Fruit fly (Drosophila melanogaster): ENCODE measurements around the gene Sfp84E.

Gene Sfp84E

DNA sequence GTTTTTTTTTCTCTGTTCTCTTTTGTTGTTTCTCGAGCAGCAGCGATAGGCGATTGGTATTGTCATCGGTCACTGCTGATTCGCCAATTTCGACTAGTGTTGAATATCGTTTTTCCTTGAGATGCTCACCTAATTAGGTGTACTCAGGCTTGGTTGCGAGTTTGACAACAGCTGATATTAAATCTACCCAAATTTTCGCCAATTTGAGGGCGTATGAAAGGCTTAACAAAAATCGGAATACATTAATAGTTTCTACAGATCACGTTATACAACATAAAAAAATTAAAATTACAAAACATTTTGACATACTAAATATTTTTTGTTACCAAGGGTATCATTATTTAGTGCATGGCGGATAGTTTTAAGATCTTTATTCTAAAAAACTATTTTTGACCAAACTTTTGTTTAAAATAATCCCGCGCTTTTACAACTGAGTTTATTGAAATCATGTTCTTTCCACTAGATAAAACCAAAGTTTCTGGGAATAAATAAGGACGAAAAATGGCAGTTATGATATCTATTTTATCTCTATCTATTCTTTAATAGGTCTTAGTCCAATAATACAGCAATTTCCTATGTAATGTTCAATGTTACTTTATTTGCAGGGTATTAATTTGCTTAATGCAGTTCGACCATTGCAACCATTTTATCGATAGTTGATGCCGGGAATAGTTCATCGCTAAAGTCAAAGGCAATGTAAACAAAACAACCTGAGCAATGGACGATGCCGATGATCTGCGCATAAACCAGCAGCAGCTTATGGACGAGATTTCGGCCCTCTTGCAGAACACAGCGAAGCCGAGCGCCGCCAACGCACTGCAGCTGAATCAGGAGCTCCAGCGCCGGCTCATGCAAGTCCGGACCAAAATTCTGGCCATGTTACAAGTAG is 33.2 kb upstream of the Sfp84E start, which contains the start of the genes CG10435 and Pbp95 (continued):
- TF ChIP-seq Elba2 (GFP tag; optimal IDR thresholded peaks at IDR 0.05) (peak; percentile 78), Tbp (GFP tag; optimal IDR thresholded peaks at IDR 0.05) (no peak), lola (GFP tag; optimal IDR thresholded peaks at IDR 0.05) (peak in 1 of 3 experiments; percentile 57), peb (GFP tag; IDR thresholded peaks at IDR 0.05) (no peak), Ptx1 (GFP tag; IDR thresholded peaks at IDR 0.05) (peak; percentile 38), CG10543 (GFP tag; optimal IDR thresholded peaks at IDR 0.05) (no peak), tio (GFP tag; optimal IDR thresholded peaks at IDR 0.05) (no peak), pnt (GFP tag; optimal IDR thresholded peaks at IDR 0.05) (peak; percentile 1), B-H1 (GFP tag; IDR thresholded peaks at IDR 0.05) (peak; percentile 37; the same call in 2 of the 3 replicates), trh (GFP tag; optimal IDR thresholded peaks at IDR 0.05) (no peak), zen2 (GFP tag; IDR thresholded peaks at IDR 0.05; ENCODE audit: partially characterized antibody) (peak; percentile 61; the same call in 2 of the 3 replicates), CG1647 (GFP tag; optimal IDR thresholded peaks at IDR 0.05) (peak; percentile 42), CG11247 (GFP tag; IDR thresholded peaks at IDR 0.05) (peak; percentile 51; the same call in 1 of the 2 replicates), cato (GFP tag; optimal IDR thresholded peaks at IDR 0.05; ENCODE audit: borderline replicate concordance) (peak; percentile 23), cad (GFP tag; optimal IDR thresholded peaks at IDR 0.05) (no peak), gcm (GFP tag; optimal IDR thresholded peaks at IDR 0.05) (no peak), nerfin-2 (GFP tag; IDR thresholded peaks at IDR 0.05; ENCODE audit: partially characterized antibody) (0 out of 2 replicates have a peak, but pooled peaks have one; percentile 32), CG17328 (GFP tag; IDR thresholded peaks at IDR 0.05) (peak; percentile 50; the same call in 1 of the 2 replicates), Dip3 (GFP tag; optimal IDR thresholded peaks at IDR 0.05) (peak; percentile 18), stc (GFP tag; IDR thresholded peaks at IDR 0.05) (0 out of 2 replicates have a peak, but pooled peaks have one; percentile 38), fd102C (GFP tag; optimal IDR thresholded peaks at IDR 0.05) (no peak), ranshi (GFP tag; IDR thresholded peaks at IDR 0.05) (0 out of 2 replicates have a peak, but pooled peaks have one; percentile 26), NfI (GFP tag; optimal IDR thresholded peaks at IDR 0.05) (peak; percentile 51), CG30403 (GFP tag; optimal IDR thresholded peaks at IDR 0.05) (peak; percentile 76), CG9727 (GFP tag; optimal IDR thresholded peaks at IDR 0.05) (peak; percentile 67), CG11695 (GFP tag; IDR thresholded peaks at IDR 0.05) (peak; percentile 51; the same call in 1 of the 3 replicates), CG15696 (tag; optimal IDR thresholded peaks at IDR 0.05) (no peak)

DNA sequence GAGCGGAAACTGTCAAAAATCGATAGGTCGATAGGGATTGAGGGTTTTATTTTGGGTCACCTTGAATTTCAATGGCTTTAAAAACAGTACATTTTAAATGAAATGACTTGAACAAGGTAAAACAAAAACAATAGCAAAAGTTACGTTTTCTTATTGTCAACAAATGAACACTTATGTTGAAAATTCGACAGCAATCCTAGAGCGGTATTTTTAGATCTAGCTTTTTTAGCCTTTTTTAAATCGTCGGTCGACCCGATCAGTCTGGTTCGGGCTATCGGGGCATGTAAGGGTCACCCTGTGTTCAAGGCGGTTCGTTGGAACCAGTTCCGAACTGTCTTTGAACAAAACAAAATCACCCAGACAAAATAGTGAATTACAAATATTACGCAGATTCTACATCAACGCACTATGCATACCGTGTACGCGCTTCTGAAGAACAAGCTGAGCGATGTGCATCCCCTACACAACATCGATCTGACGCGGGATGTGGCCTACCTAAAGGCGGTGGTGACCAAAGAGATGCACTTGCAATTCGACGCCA is 29.0 kb upstream of the Sfp84E start, which contains the start of the genes CG11052 and CG3223:
Gene CG11052, minus strand, starts transcription at position 218 of the 541 bp plus-strand sequence.
Gene CG3223, plus strand, starts transcription at position 321 of the 541 bp plus-strand sequence.
- peak; percentile 55 for TF ChIP-seq YL-1 (GFP tag; optimal IDR thresholded peaks at IDR 0.05)
- no peak for TF ChIP-seq tna (GFP tag; IDR thresholded peaks at IDR 0.05; ENCODE audit: partially characterized antibody)
- peak; percentile 70 for TF ChIP-seq MESR4 (GFP tag; optimal IDR thresholded peaks at IDR 0.05)
- peak; percentile 30 for TF ChIP-seq CG15601 (tag; optimal IDR thresholded peaks at IDR 0.05)
- TF ChIP-seq Opbp (GFP tag; IDR thresholded peaks at IDR 0.05; ENCODE audit: partially characterized antibody) = no peak
- no peak for TF ChIP-seq CG6654 (GFP tag; optimal IDR thresholded peaks at IDR 0.05)
- peak; percentile 58; the same call in 1 of the 2 replicates for TF ChIP-seq slbo (GFP tag; IDR thresholded peaks at IDR 0.05)
- peak; percentile 69 for TF ChIP-seq CG9932 (GFP tag; IDR thresholded peaks at IDR 0.05)
- TF ChIP-seq row (GFP tag; IDR thresholded peaks at IDR 0.05) = peak; percentile 62
- no peak for TF ChIP-seq Drgx (GFP tag; IDR thresholded peaks at IDR 0.05)
- TF ChIP-seq vfl (GFP tag; optimal IDR thresholded peaks at IDR 0.05) = no peak
- TF ChIP-seq lab (GFP tag; optimal IDR thresholded peaks at IDR 0.05) = no peak
- TF ChIP-seq CG12219 (GFP tag; optimal IDR thresholded peaks at IDR 0.05) = no peak
- no peak for TF ChIP-seq scrt (GFP tag; optimal IDR thresholded peaks at IDR 0.05)
- peak; percentile 72 for TF ChIP-seq Ets97D (GFP tag; optimal IDR thresholded peaks at IDR 0.05)
- no peak for TF ChIP-seq CG43689 (GFP tag; IDR thresholded peaks at IDR 0.05)
- TF ChIP-seq CG17361 (GFP tag; IDR thresholded peaks at IDR 0.05) = 0 out of 3 replicates have a peak, but pooled peaks have one; percentile 17
- TF ChIP-seq Gug (GFP tag; IDR thresholded peaks at IDR 0.05) = no peak
- TF ChIP-seq grn (GFP tag; optimal IDR thresholded peaks at IDR 0.05) = no peak
- TF ChIP-seq chif (GFP tag; optimal IDR thresholded peaks at IDR 0.05) = no peak
- peak; percentile 22 for TF ChIP-seq phol (tag; optimal IDR thresholded peaks at IDR 0.05)
